Worm (Caenorhabditis elegans): ENCODE data around the gene hmg-12.

DNA sequence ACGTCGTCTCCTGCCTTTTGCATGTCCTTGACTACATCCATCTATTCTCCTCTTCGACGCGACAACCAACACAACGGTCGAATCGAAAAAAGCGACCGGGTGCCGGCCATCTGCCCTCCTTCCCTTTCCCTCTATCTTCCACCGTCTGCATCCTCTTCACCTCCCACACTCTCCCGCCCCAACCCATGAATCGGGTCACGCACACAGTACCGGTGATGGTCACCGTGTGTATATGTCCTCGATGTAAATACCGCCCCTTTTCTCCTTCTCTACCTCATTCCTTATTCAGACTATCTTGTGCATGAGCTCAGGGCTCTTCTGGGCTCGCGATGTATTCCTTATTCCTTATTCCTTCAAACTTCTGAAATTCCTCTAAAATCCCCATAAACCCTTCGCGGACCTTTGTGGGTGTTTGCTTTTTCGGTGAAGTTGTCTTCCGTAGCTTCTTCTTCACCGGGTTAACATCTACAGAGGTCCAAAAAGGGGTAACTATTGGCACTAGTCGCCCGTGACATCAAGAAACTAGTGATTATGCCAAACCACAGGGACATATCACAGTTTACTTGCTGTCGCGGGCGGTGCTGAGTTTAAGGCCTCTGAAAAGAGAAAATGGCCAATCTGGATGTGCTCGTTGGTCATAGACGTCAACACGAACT, 26.8 kb upstream of the hmg-12 start:
- TF ChIP-seq Y67H2A.10 (GFP tag; conservative IDR thresholded peaks at IDR 0.05) (no peak), athp-1 (tag; optimal IDR thresholded peaks at IDR 0.05) (no peak), Y53G8AR.9 (GFP tag; conservative IDR thresholded peaks at IDR 0.05) (no peak), F39B2.1 (GFP tag; IDR thresholded peaks at IDR 0.05) (no peak), F10E7.11 (tag; optimal IDR thresholded peaks at IDR 0.05) (no peak), efl-1 (GFP tag; optimal IDR thresholded peaks at IDR 0.05) (no peak), nhr-90 (tag; optimal IDR thresholded peaks at IDR 0.05) (no peak), rcor-1 (GFP tag; IDR thresholded peaks at IDR 0.05) (no peak), F49E8.2 (tag; optimal IDR thresholded peaks at IDR 0.05; ENCODE audit: insufficient read depth) (no peak)

Measured in whole organism, young adult.